Fruit fly (Drosophila melanogaster) whole organism, embryonic: ENCODE data around the gene Arl8.

Source experiments
- CG6854 ChIP-seq: fragments of 200-800 bp; sonication (Bioruptor generic); optimal IDR thresholded peaks from 3 replicates; lab custom pipeline; 2017; ENCODE audit warnings: missing biosample characterization, mild to moderate bottlenecking, missing genetic modification characterization
- Dip3 ChIP-seq: fragments of 200-800 bp; sonication (Bioruptor generic); optimal IDR thresholded peaks from 3 replicates; lab custom pipeline; 2016; ENCODE audit warnings: missing biosample characterization, missing genetic modification characterization
- lov ChIP-seq, 2 experiments: fragments of 200-800 bp in 1 of 2; fragments of >200 bp in 1 of 2; sonication (Bioruptor generic) in 1 of 2; IDR thresholded peaks in 1 of 2; optimal IDR thresholded peaks in 1 of 2; 2 replicates in 1 of 2; 3 replicates in 1 of 2; pipeline versions ENCODE4 v1.3.6 to Lab custom; 2017 to 2022; ENCODE audit warnings: missing biosample characterization in 1 of 2, missing genetic modification characterization in 1 of 2

- TF ChIP-seq lov (optimal IDR thresholded peaks at IDR 0.05; lab: Kevin White, UChicago) (no peak), lov (GFP tag; IDR thresholded peaks at IDR 0.05; lab: Robert Waterston, UW) (no peak), Dip3 (GFP tag; lab: Kevin White, UChicago) (no peak), CG6854 (GFP tag; lab: Kevin White, UChicago) (no peak)
These were observed 7.5 kb upstream of the Arl8 start for dm6 chr3R:8118781-8119456.
